Fruit fly (Drosophila melanogaster): Measurements from ENCODE around the gene MME1.

MME1 gene

dm6 chr2L:7056189-7056926 is 29.0 kb downstream of the MME1 start, which contains the start of gene Mnn1 (continued):
- TF ChIP-seq inv (GFP tag; IDR thresholded peaks at IDR 0.05; ENCODE audit: partially characterized antibody), result no peak
- no peak for TF ChIP-seq CG10565 (GFP tag; optimal IDR thresholded peaks at IDR 0.05)
- TF ChIP-seq ems (GFP tag; optimal IDR thresholded peaks at IDR 0.05), result peak; percentile 65
- TF ChIP-seq CG12299 (tag; optimal IDR thresholded peaks at IDR 0.05), result no peak
- TF ChIP-seq Sry-β (GFP tag; optimal IDR thresholded peaks at IDR 0.05), result no peak
- peak; percentile 6 for TF ChIP-seq btn (GFP tag; optimal IDR thresholded peaks at IDR 0.05)
- TF ChIP-seq ken (GFP tag; IDR thresholded peaks at IDR 0.05), result peak; percentile 64; the same call in 2 of the 3 replicates
- TF ChIP-seq slbo (GFP tag; IDR thresholded peaks at IDR 0.05), result peak; percentile 56
- no peak for TF ChIP-seq ara (GFP tag; IDR thresholded peaks at IDR 0.05)
- TF ChIP-seq pho (GFP tag; optimal IDR thresholded peaks at IDR 0.05), result peak; percentile 24
- TF ChIP-seq tup (GFP tag; optimal IDR thresholded peaks at IDR 0.05), result no peak
- TF ChIP-seq CG4360 (GFP tag; IDR thresholded peaks at IDR 0.05), result peak; percentile 89
- no peak for TF ChIP-seq CG10462 (GFP tag; optimal IDR thresholded peaks at IDR 0.05)
- TF ChIP-seq CG17359 (tag; optimal IDR thresholded peaks at IDR 0.05), result peak; percentile 11
- TF ChIP-seq Oaz (GFP tag; IDR thresholded peaks at IDR 0.05), result no peak
- peak; percentile 86 for TF ChIP-seq Ets97D (GFP tag; optimal IDR thresholded peaks at IDR 0.05)
- no peak; the same call in 1 of the 2 replicates for TF ChIP-seq lmd (GFP tag; IDR thresholded peaks at IDR 0.05)
- TF ChIP-seq CG4854 (GFP tag; optimal IDR thresholded peaks at IDR 0.05), result peak; percentile 37
- TF ChIP-seq sna (GFP tag; IDR thresholded peaks at IDR 0.05; ENCODE audit: partially characterized antibody), result peak; percentile 47; the same call in 1 of the 2 replicates
- peak; percentile 87 for TF ChIP-seq CG15479 (GFP tag; optimal IDR thresholded peaks at IDR 0.05)
- TF ChIP-seq CG4617 (GFP tag; optimal IDR thresholded peaks at IDR 0.05; ENCODE audit: borderline replicate concordance), result peak; percentile 73
- TF ChIP-seq CG8944 (GFP tag; optimal IDR thresholded peaks at IDR 0.05), result no peak
- no peak for TF ChIP-seq ssp (GFP tag; IDR thresholded peaks at IDR 0.05)
- peak; percentile 33 for TF ChIP-seq zen (tag; optimal IDR thresholded peaks at IDR 0.05)
- peak; percentile 74 for TF ChIP-seq CG3847 (GFP tag; IDR thresholded peaks at IDR 0.05)
- no peak for TF ChIP-seq CG18599 (GFP tag; optimal IDR thresholded peaks at IDR 0.05)
- TF ChIP-seq BEAF-32 (GFP tag; optimal IDR thresholded peaks at IDR 0.05), result peak; percentile 46
- peak; percentile 34 for TF ChIP-seq CG18764 (GFP tag; optimal IDR thresholded peaks at IDR 0.05)
- peak; percentile 36 for TF ChIP-seq CG12155 (GFP tag; optimal IDR thresholded peaks at IDR 0.05)
- no peak for TF ChIP-seq CG1529 (GFP tag; optimal IDR thresholded peaks at IDR 0.05)
- TF ChIP-seq CoRest (tag; optimal IDR thresholded peaks at IDR 0.05), result no peak
- 0 out of 2 replicates have a peak, but pooled peaks have one; percentile 29 for TF ChIP-seq CG14014 (GFP tag; IDR thresholded peaks at IDR 0.05)
- peak; percentile 91 for TF ChIP-seq Ets65A (GFP tag)
- TF ChIP-seq CG14965 (GFP tag; optimal IDR thresholded peaks at IDR 0.05; ENCODE audit: borderline replicate concordance), result no peak
- no peak for TF ChIP-seq CG31441 (GFP tag; IDR thresholded peaks at IDR 0.05)
- TF ChIP-seq H15 (GFP tag; IDR thresholded peaks at IDR 0.05), result no peak
- TF ChIP-seq Fer1 (GFP tag; optimal IDR thresholded peaks at IDR 0.05), result peak; percentile 67
- peak; percentile 49 for TF ChIP-seq gro (GFP tag; optimal IDR thresholded peaks at IDR 0.05)
- no peak; the same call in 1 of the 2 replicates for TF ChIP-seq crol (GFP tag; IDR thresholded peaks at IDR 0.05)
- peak; percentile 56; the same call in 1 of the 2 replicates for TF ChIP-seq CG32772 (GFP tag; IDR thresholded peaks at IDR 0.05)
- TF ChIP-seq hbn (GFP tag; IDR thresholded peaks at IDR 0.05; ENCODE audit: partially characterized antibody), result no peak
- TF ChIP-seq CG2202 (tag; optimal IDR thresholded peaks at IDR 0.05), result no peak
- no peak for TF ChIP-seq CG9437 (GFP tag; optimal IDR thresholded peaks at IDR 0.05)
- no peak for TF ChIP-seq fru (optimal IDR thresholded peaks at IDR 0.05)
- no peak for TF ChIP-seq eve (GFP tag; optimal IDR thresholded peaks at IDR 0.05)
- TF ChIP-seq pan (optimal IDR thresholded peaks at IDR 0.05), result no peak
- peak in 1 of 2 experiments; percentile 33 for TF ChIP-seq pan (GFP tag; optimal IDR thresholded peaks at IDR 0.05 in 1 of 2, IDR thresholded peaks at IDR 0.05 in 1 of 2)
- TF ChIP-seq dmrt99B (tag; optimal IDR thresholded peaks at IDR 0.05), result no peak
- peak; percentile 32 for TF ChIP-seq jumu (GFP tag; optimal IDR thresholded peaks at IDR 0.05)
- no peak for TF ChIP-seq gcm2 (GFP tag; optimal IDR thresholded peaks at IDR 0.05)
